Worm (Caenorhabditis elegans) whole organism, L4 larva: Measurements from ENCODE around the gene K11G12.6.

Source experiments
- F26F4.8 ChIP-seq: fragments of 200-800 bp; sonication (Bioruptor generic); conservative IDR thresholded peaks from 2 replicates; pipeline ENCODE4 v1.3.6; 2022; ENCODE audit warnings: missing genetic modification characterization, missing compliant biosample characterization
- F37D6.2 ChIP-seq: sonication (generic microtip); optimal IDR thresholded peaks from 2 replicates; lab custom pipeline; 2016; ENCODE audit warnings: mild to moderate bottlenecking, missing genetic modification characterization, missing compliant biosample characterization
- F49E8.2 ChIP-seq: sonication (generic microtip); optimal IDR thresholded peaks from 2 replicates; lab custom pipeline; 2016; ENCODE audit warnings: missing compliant biosample characterization, mild to moderate bottlenecking, missing genetic modification characterization, borderline replicate concordance
- T26A8.4 ChIP-seq: fragments of 200-800 bp; sonication (Bioruptor generic); IDR thresholded peaks from 2 replicates; pipeline ENCODE4 v1.3.6; 2022; ENCODE audit warnings: missing genetic modification characterization, missing compliant biosample characterization
- Y105C5A.15 ChIP-seq: fragments of 200-800 bp; sonication (Bioruptor generic); IDR thresholded peaks from 2 replicates; pipeline ENCODE4 v1.3.6; 2022; ENCODE audit warnings: missing genetic modification characterization, missing compliant biosample characterization
- ZK337.2 ChIP-seq: fragments of 200-800 bp; sonication (Bioruptor generic); IDR thresholded peaks from 2 replicates; pipeline ENCODE4 v1.3.6; 2022; ENCODE audit warnings: missing genetic modification reagents, missing genetic modification characterization, missing compliant biosample characterization
- aha-1 ChIP-seq: fragments of 150-350 bp; peaks from one replicate; lab custom pipeline; 2014; ENCODE audit warnings: missing biosample characterization, missing genetic modification characterization
- ceh-20 ChIP-seq: fragments of 200-800 bp; sonication (Bioruptor generic); IDR thresholded peaks from 2 replicates; pipeline ENCODE4 v1.3.6; 2022; ENCODE audit warnings: missing genetic modification reagents, missing genetic modification characterization, missing compliant biosample characterization
- ceh-28 ChIP-seq: fragments of 150-350 bp; optimal IDR thresholded peaks from 2 replicates; lab custom pipeline; 2014; ENCODE audit warnings: missing biosample characterization, missing genetic modification reagents, missing genetic modification characterization
- ceh-32 ChIP-seq: sonication (generic microtip); optimal IDR thresholded peaks from 2 replicates; lab custom pipeline; 2016; ENCODE audit warnings: mild to moderate bottlenecking, missing genetic modification characterization, missing compliant biosample characterization; ENCODE audit not compliant: poor library complexity
- ceh-44 ChIP-seq: fragments of 200-800 bp; sonication (Bioruptor generic); IDR thresholded peaks from 2 replicates; pipeline ENCODE4 v1.3.6; 2022; ENCODE audit warnings: missing genetic modification reagents, missing genetic modification characterization, missing compliant biosample characterization
- ceh-82 ChIP-seq: sonication (generic microtip); optimal IDR thresholded peaks from 2 replicates; lab custom pipeline; 2017; ENCODE audit warnings: missing biosample characterization, missing genetic modification characterization
- cey-2 ChIP-seq: sonication (generic microtip); optimal IDR thresholded peaks from 3 replicates; lab custom pipeline; 2017; ENCODE audit warnings: missing genetic modification characterization, mild to moderate bottlenecking, missing compliant biosample characterization, antibody characterized with exemption, borderline replicate concordance; ENCODE audit not compliant: insufficient read depth
- daf-12 ChIP-seq: fragments of 150-350 bp; optimal IDR thresholded peaks from 2 replicates; lab custom pipeline; 2014; ENCODE audit warnings: missing biosample characterization, missing genetic modification reagents, missing genetic modification characterization
- daf-16 ChIP-seq, 3 experiments: sonication (generic microtip); optimal IDR thresholded peaks; 2 replicates each; lab custom pipeline; 2016 to 2017; ENCODE audit warnings: missing genetic modification characterization in 3 of 3, missing genetic modification reagents in 3 of 3, mild to moderate bottlenecking in 2 of 3, missing compliant biosample characterization in 2 of 3, missing biosample characterization in 1 of 3, moderate library complexity in 1 of 3
- daf-19 ChIP-seq: fragments of 200-800 bp; sonication (Bioruptor generic); conservative IDR thresholded peaks from 2 replicates; pipeline ENCODE4 v1.3.6; 2022; ENCODE audit warnings: missing genetic modification characterization, missing compliant biosample characterization
- daf-8 ChIP-seq: fragments of 200-800 bp; sonication (Bioruptor generic); IDR thresholded peaks from 2 replicates; pipeline ENCODE4 v1.3.6; 2022; ENCODE audit warnings: missing genetic modification characterization, missing compliant biosample characterization
- dmd-8 ChIP-seq: fragments of 200-800 bp; sonication (Bioruptor generic); IDR thresholded peaks from 2 replicates; pipeline ENCODE4 v1.3.6; 2022; ENCODE audit warnings: missing genetic modification characterization, missing compliant biosample characterization
- dmd-9 ChIP-seq: fragments of 200-800 bp; sonication (Bioruptor generic); IDR thresholded peaks from 2 replicates; pipeline ENCODE4 v1.3.6; 2022; ENCODE audit warnings: missing genetic modification reagents, missing genetic modification characterization, missing compliant biosample characterization
- dve-1 ChIP-seq: sonication (generic microtip); optimal IDR thresholded peaks from 2 replicates; lab custom pipeline; 2017; ENCODE audit warnings: antibody characterized with exemption, mild to moderate bottlenecking, missing genetic modification characterization, missing compliant biosample characterization; ENCODE audit not compliant: insufficient read depth
- fkh-10 ChIP-seq: fragments of 150-350 bp; optimal IDR thresholded peaks from 2 replicates; lab custom pipeline; 2014; ENCODE audit warnings: missing biosample characterization, missing genetic modification reagents, missing genetic modification characterization
- hif-1 ChIP-seq, 2 experiments: sonication (generic microtip); optimal IDR thresholded peaks; 2 replicates each; lab custom pipeline; 2016 to 2017; ENCODE audit warnings: missing compliant biosample characterization in 2 of 2, missing genetic modification characterization in 2 of 2, missing genetic modification reagents in 2 of 2, missing genotype in 2 of 2, mild to moderate bottlenecking in 1 of 2
- hlh-11 ChIP-seq: fragments of 200-800 bp; sonication (Bioruptor generic); optimal IDR thresholded peaks from 2 replicates; lab custom pipeline; 2018; ENCODE audit warnings: mild to moderate bottlenecking, missing genetic modification characterization, missing compliant biosample characterization
- hlh-30 ChIP-seq: sonication (generic microtip); optimal IDR thresholded peaks from 2 replicates; lab custom pipeline; 2017; ENCODE audit warnings: antibody characterized with exemption, mild to moderate bottlenecking, missing genetic modification characterization, missing compliant biosample characterization; ENCODE audit not compliant: insufficient read depth
- lin-1 ChIP-seq: fragments of 200-800 bp; sonication (Bioruptor generic); IDR thresholded peaks from 2 replicates; pipeline ENCODE4 v1.3.6; 2022; ENCODE audit warnings: missing genetic modification reagents, missing genetic modification characterization, missing compliant biosample characterization
- lin-29 ChIP-seq: fragments of 200-800 bp; sonication (Bioruptor generic); IDR thresholded peaks from 2 replicates; pipeline ENCODE4 v1.3.6; 2022; ENCODE audit warnings: missing genetic modification reagents, missing genetic modification characterization, missing compliant biosample characterization
- lin-38 ChIP-seq: fragments of 200-800 bp; sonication (Bioruptor generic); IDR thresholded peaks from 2 replicates; pipeline ENCODE4 v1.3.6; 2022; ENCODE audit warnings: missing genetic modification reagents, missing genetic modification characterization, missing compliant biosample characterization
- lsy-2 ChIP-seq, 2 experiments: fragments of 150-350 bp in 1 of 2; sonication (generic microtip) in 1 of 2; optimal IDR thresholded peaks; 2 replicates each; lab custom pipeline; 2014 to 2017; ENCODE audit warnings: missing biosample characterization in 2 of 2, missing genetic modification characterization in 2 of 2
- madf-9 ChIP-seq: fragments of 200-800 bp; sonication (Bioruptor generic); conservative IDR thresholded peaks from 2 replicates; pipeline ENCODE4 v1.3.6; 2022; ENCODE audit warnings: missing genetic modification reagents, missing genetic modification characterization, missing compliant biosample characterization
- mep-1 ChIP-seq: fragments of 150-350 bp; sonication (generic microtip); optimal IDR thresholded peaks from 3 replicates; lab custom pipeline; 2014; ENCODE audit warnings: missing biosample characterization, missing genetic modification characterization
- mxl-3 ChIP-seq: fragments of 200-800 bp; sonication (Bioruptor generic); optimal IDR thresholded peaks from 2 replicates; lab custom pipeline; 2018; ENCODE audit warnings: mild to moderate bottlenecking, missing genetic modification characterization, missing compliant biosample characterization
- nhr-10 ChIP-seq: fragments of 150-350 bp; optimal IDR thresholded peaks from 2 replicates; lab custom pipeline; 2014; ENCODE audit warnings: missing biosample characterization, missing genetic modification characterization
- nhr-102 ChIP-seq: sonication (generic microtip); optimal IDR thresholded peaks from 2 replicates; lab custom pipeline; 2016; ENCODE audit warnings: mild to moderate bottlenecking, missing genetic modification characterization, moderate library complexity, missing compliant biosample characterization
- nhr-11 ChIP-seq: fragments of 150-350 bp; optimal IDR thresholded peaks from 2 replicates; lab custom pipeline; 2014; ENCODE audit warnings: missing biosample characterization, missing genetic modification characterization
- nhr-111 ChIP-seq: fragments of 200-800 bp; sonication (Bioruptor generic); optimal IDR thresholded peaks from 2 replicates; lab custom pipeline; 2018; ENCODE audit warnings: mild to moderate bottlenecking, missing genetic modification characterization, missing compliant biosample characterization
- nhr-42 ChIP-seq: fragments of 200-800 bp; sonication (Bioruptor generic); IDR thresholded peaks from 2 replicates; pipeline ENCODE4 v1.3.6; 2022; ENCODE audit warnings: missing genetic modification characterization, missing compliant biosample characterization
- nhr-48 ChIP-seq: sonication (generic microtip); optimal IDR thresholded peaks from 2 replicates; lab custom pipeline; 2016; ENCODE audit warnings: mild to moderate bottlenecking, missing genetic modification characterization, missing compliant biosample characterization
- nhr-76 ChIP-seq: fragments of 150-350 bp; optimal IDR thresholded peaks from 2 replicates; lab custom pipeline; 2014; ENCODE audit warnings: missing biosample characterization, missing genetic modification characterization
- nhr-77 ChIP-seq: fragments of 150-350 bp; optimal IDR thresholded peaks from 2 replicates; lab custom pipeline; 2014; ENCODE audit warnings: missing biosample characterization, missing genetic modification characterization
- pha-4 ChIP-seq, 2 experiments: fragments of 150-350 bp in 1 of 2; fragments of 200-800 bp in 1 of 2; sonication (Bioruptor generic) in 1 of 2; IDR thresholded peaks in 1 of 2; optimal IDR thresholded peaks in 1 of 2; 2 replicates each; pipeline versions ENCODE4 v1.3.6 to Lab custom; 2014 to 2022; ENCODE audit warnings: missing genetic modification characterization in 2 of 2, missing genetic modification reagents in 2 of 2, missing biosample characterization in 1 of 2, missing compliant biosample characterization in 1 of 2
- php-3 ChIP-seq: fragments of 200-800 bp; sonication (Bioruptor generic); IDR thresholded peaks from 2 replicates; pipeline ENCODE4 v1.3.6; 2022; ENCODE audit warnings: missing genetic modification reagents, missing genetic modification characterization, missing compliant biosample characterization
- set-16 ChIP-seq: fragments of 200-800 bp; sonication (Bioruptor generic); IDR thresholded peaks from 2 replicates; pipeline ENCODE4 v1.3.6; 2022; ENCODE audit warnings: missing genetic modification reagents, missing genetic modification characterization, missing compliant biosample characterization
- skn-1 ChIP-seq: fragments of 150-350 bp; optimal IDR thresholded peaks from 2 replicates; lab custom pipeline; 2014; ENCODE audit warnings: missing biosample characterization, missing genetic modification characterization
- snpc-4 ChIP-seq: fragments of 150-350 bp; optimal IDR thresholded peaks from 2 replicates; lab custom pipeline; 2014; ENCODE audit warnings: missing biosample characterization, missing genetic modification characterization
- spr-3 ChIP-seq: fragments of 200-800 bp; sonication (Bioruptor generic); optimal IDR thresholded peaks from 2 replicates; lab custom pipeline; 2018; ENCODE audit warnings: mild to moderate bottlenecking, missing genetic modification characterization, missing compliant biosample characterization
- tag-97 ChIP-seq: fragments of 200-800 bp; sonication (Bioruptor generic); IDR thresholded peaks from 2 replicates; pipeline ENCODE4 v1.3.6; 2022; ENCODE audit warnings: missing genetic modification characterization, missing compliant biosample characterization
- vab-7 ChIP-seq: fragments of 200-800 bp; sonication (Bioruptor generic); IDR thresholded peaks from 2 replicates; pipeline ENCODE4 v1.3.6; 2022; ENCODE audit warnings: missing genetic modification reagents, missing genetic modification characterization, missing compliant biosample characterization
- zip-11 ChIP-seq: fragments of 200-800 bp; sonication (Bioruptor generic); IDR thresholded peaks from 2 replicates; pipeline ENCODE4 v1.3.6; 2022; ENCODE audit warnings: missing genetic modification characterization, missing compliant biosample characterization
- zip-2 ChIP-seq: fragments of 150-350 bp; optimal IDR thresholded peaks from 2 replicates; lab custom pipeline; 2014; ENCODE audit warnings: missing biosample characterization, missing genetic modification characterization

The K11G12.6 gene

ce11 chrX:6736358-6736991 lies 7.0 kb upstream of the K11G12.6 start (continued):
- no peak for TF ChIP-seq spr-3 (GFP tag; lab: Kevin White, UChicago)
- peak in 1 of 2 experiments; percentile 73 for TF ChIP-seq daf-16 (GFP tag; optimal IDR thresholded peaks at IDR 0.05; lab: Kevin White, UChicago)
- peak; percentile 95 for TF ChIP-seq daf-16 (tag; optimal IDR thresholded peaks at IDR 0.05; lab: Kevin White, UChicago)
- TF ChIP-seq vab-7 (GFP tag; lab: Robert Waterston, UW): 0 out of 2 replicates have a peak, but pooled peaks have one; percentile 25
- no peak for TF ChIP-seq ceh-82
- TF ChIP-seq dmd-9: no peak
- TF ChIP-seq cey-2 (tag; lab: Kevin White, UChicago): peak; percentile 68
- no peak for TF ChIP-seq tag-97 (GFP tag; lab: Robert Waterston, UW)
- no peak for TF ChIP-seq nhr-77
- peak; percentile 75 for TF ChIP-seq php-3 (GFP tag; lab: Robert Waterston, UW)
- no peak for TF ChIP-seq nhr-10 (tag; lab: Kevin White, UChicago)
- TF ChIP-seq daf-8 (GFP tag; lab: Robert Waterston, UW): no peak
- peak; percentile 14 for TF ChIP-seq nhr-11 (tag; lab: Kevin White, UChicago)
- TF ChIP-seq mep-1: peak; percentile 72
- peak; percentile 71 for TF ChIP-seq nhr-102 (tag; lab: Kevin White, UChicago)
- no peak for TF ChIP-seq ZK337.2 (GFP tag; lab: Robert Waterston, UW)
- no peak for TF ChIP-seq ceh-44 (GFP tag; lab: Robert Waterston, UW)
- TF ChIP-seq mxl-3 (GFP tag; lab: Kevin White, UChicago): peak; percentile 80
- no peak for TF ChIP-seq zip-11 (GFP tag; lab: Robert Waterston, UW)
- peak; percentile 57; the same call in 1 of the 2 replicates for TF ChIP-seq T26A8.4 (GFP tag; lab: Robert Waterston, UW)
- TF ChIP-seq hif-1 (tag; optimal IDR thresholded peaks at IDR 0.05; lab: Kevin White, UChicago): peak in 1 of 2 experiments; percentile 24
- TF ChIP-seq dve-1: peak; percentile 50
- no peak for TF ChIP-seq Y105C5A.15
- TF ChIP-seq lsy-2 (tag; optimal IDR thresholded peaks at IDR 0.05; lab: Kevin White, UChicago): peak; percentile 8 to 45
- TF ChIP-seq nhr-48 (tag; lab: Kevin White, UChicago): peak; percentile 96
- no peak for TF ChIP-seq set-16
- TF ChIP-seq lin-38 (GFP tag; lab: Robert Waterston, UW): no peak
- no peak for TF ChIP-seq daf-19 (GFP tag; lab: Robert Waterston, UW)
- no peak for TF ChIP-seq nhr-76
- TF ChIP-seq hlh-30 (tag; lab: Kevin White, UChicago): peak; percentile 97
- no peak for TF ChIP-seq nhr-42 (GFP tag; lab: Robert Waterston, UW)
- no peak for TF ChIP-seq pha-4 (GFP tag; IDR thresholded peaks at IDR 0.05; lab: Robert Waterston, UW)
- no peak for TF ChIP-seq pha-4 (tag; optimal IDR thresholded peaks at IDR 0.05; lab: Kevin White, UChicago)
- TF ChIP-seq aha-1: peak; percentile 97
- TF ChIP-seq ceh-32 (tag; lab: Kevin White, UChicago): no peak
- TF ChIP-seq snpc-4: no peak
- TF ChIP-seq ceh-28 (tag; lab: Kevin White, UChicago): no peak
- TF ChIP-seq fkh-10 (GFP tag; lab: Kevin White, UChicago): peak; percentile 52
- peak; percentile 57; the same call in 1 of the 2 replicates for TF ChIP-seq lin-1 (GFP tag; lab: Robert Waterston, UW)
- peak; percentile 95 for TF ChIP-seq hlh-11 (tag; lab: Kevin White, UChicago)
- peak; percentile 37; the same call in 1 of the 2 replicates for TF ChIP-seq lin-29
- peak; percentile 62; the same call in 1 of the 2 replicates for TF ChIP-seq ceh-20
- TF ChIP-seq daf-12 (tag; lab: Kevin White, UChicago): no peak
- TF ChIP-seq F49E8.2: no peak
- no peak for TF ChIP-seq F26F4.8 (GFP tag; lab: Robert Waterston, UW)
- TF ChIP-seq nhr-111: no peak
- 0 out of 2 replicates have a peak, but pooled peaks have one; percentile 6 for TF ChIP-seq dmd-8
- no peak for TF ChIP-seq F37D6.2 (tag; lab: Kevin White, UChicago)
- no peak for TF ChIP-seq zip-2
- TF ChIP-seq madf-9 (GFP tag; lab: Robert Waterston, UW): no peak
- TF ChIP-seq skn-1 (tag; lab: Kevin White, UChicago): no peak
